Worm (Caenorhabditis elegans): Measurements from ENCODE around the gene fbxa-95.

Gene fbxa-95

DNA sequence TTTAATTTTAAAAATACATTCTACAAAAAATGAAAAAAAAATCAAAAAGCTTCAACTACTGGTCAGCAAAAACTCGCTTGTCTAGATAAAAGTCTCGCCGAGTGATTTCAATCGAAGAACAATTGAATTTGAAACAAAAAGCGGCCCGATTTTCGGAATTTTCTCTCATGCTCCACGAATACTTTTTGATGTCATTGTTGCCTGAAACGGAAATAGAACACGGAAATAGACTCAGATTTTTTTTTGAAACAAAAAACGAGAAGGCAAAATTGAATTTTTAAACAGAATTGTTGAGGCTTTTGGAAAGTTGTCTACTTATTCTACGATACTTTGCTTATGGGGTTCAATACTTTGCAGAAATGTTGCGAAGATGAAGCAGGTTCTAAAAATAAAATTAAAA, 7.8 kb upstream of the fbxa-95 start:
- TF ChIP-seq lin-13 (tag; optimal IDR thresholded peaks at IDR 0.05) (no peak), hlh-1 (tag; optimal IDR thresholded peaks at IDR 0.05) (no peak), cnd-1 (tag; optimal IDR thresholded peaks at IDR 0.05) (no peak), sem-2 (GFP tag; optimal IDR thresholded peaks at IDR 0.05) (no peak), unc-62 (GFP tag; optimal IDR thresholded peaks at IDR 0.05) (no peak), drap-1 (GFP tag; optimal IDR thresholded peaks at IDR 0.05) (no peak), nhr-28 (tag; optimal IDR thresholded peaks at IDR 0.05) (no peak), ceh-43 (GFP tag; optimal IDR thresholded peaks at IDR 0.05) (no peak), nhr-2 (tag; optimal IDR thresholded peaks at IDR 0.05) (no peak), elt-1 (tag; optimal IDR thresholded peaks at IDR 0.05; ENCODE audit: borderline replicate concordance, insufficient read depth) (no peak), bed-3 (GFP tag; optimal IDR thresholded peaks at IDR 0.05) (no peak), snpc-4 (tag; optimal IDR thresholded peaks at IDR 0.05) (no peak), nhr-76 (tag; optimal IDR thresholded peaks at IDR 0.05) (no peak), tbx-8 (GFP tag; optimal IDR thresholded peaks at IDR 0.05) (no peak), ceh-83 (GFP tag; optimal IDR thresholded peaks at IDR 0.05) (no peak), elt-3 (tag; optimal IDR thresholded peaks at IDR 0.05) (no peak), blmp-1 (tag; optimal IDR thresholded peaks at IDR 0.05) (no peak), unc-39 (tag; optimal IDR thresholded peaks at IDR 0.05) (no peak)

DNA sequence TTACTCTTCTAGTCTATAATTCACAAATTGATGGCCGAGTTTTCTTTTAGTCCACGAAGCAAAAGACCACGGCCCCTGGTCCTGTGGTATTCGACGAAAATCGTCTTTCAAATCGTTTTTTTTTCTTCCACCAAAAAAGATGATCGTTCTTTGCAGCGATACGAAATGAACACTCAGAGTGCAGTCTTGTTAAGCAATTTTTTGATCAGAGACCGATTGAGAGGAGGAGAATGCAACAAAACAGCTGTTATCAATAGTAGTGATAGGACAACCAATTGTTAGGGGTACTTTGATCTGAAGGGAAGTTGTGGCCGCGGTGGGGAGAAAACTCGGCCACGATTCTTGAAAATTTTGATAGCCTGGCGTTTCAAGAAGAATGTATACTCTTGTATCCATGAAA, 7.3 kb upstream of the fbxa-95 start:
- no peak for TF ChIP-seq mab-5 (tag; optimal IDR thresholded peaks at IDR 0.05)
- TF ChIP-seq hlh-1 (tag; optimal IDR thresholded peaks at IDR 0.05) = peak; percentile 54

DNA sequence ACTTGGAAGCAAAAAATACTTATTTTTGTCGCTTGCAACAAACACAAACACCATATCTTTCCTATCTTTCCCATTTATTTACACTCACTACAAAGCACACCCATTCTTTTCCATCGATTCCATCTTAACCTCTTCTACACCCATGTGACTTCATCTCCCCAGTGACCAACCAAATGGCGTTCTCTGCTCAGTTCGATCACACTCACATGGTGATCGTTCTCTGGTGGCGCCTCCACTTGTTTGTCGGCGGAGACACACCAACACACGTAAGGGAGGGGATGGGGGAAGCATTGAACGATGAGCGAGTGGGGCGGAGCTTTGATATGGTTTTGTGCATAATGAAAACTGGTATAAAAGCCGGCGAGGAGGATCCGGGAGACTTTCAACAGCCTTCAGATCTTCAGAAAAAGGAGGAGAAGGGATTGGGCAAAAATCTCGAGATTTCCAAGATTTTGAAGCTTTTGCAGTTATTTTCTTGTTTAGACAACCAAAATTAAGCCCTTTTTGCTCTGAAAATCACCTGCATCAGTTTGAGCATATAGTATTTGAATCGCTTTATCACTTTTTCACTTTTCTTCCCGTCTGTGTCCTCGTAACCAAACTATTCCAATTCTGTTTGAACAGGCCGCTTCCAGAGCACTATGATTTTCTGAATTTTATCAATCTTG, 4.6 kb upstream of the fbxa-95 start:
- TF ChIP-seq nhr-2 (tag; optimal IDR thresholded peaks at IDR 0.05) (no peak), hlh-1 (tag; optimal IDR thresholded peaks at IDR 0.05) (peak; percentile 12)

DNA sequence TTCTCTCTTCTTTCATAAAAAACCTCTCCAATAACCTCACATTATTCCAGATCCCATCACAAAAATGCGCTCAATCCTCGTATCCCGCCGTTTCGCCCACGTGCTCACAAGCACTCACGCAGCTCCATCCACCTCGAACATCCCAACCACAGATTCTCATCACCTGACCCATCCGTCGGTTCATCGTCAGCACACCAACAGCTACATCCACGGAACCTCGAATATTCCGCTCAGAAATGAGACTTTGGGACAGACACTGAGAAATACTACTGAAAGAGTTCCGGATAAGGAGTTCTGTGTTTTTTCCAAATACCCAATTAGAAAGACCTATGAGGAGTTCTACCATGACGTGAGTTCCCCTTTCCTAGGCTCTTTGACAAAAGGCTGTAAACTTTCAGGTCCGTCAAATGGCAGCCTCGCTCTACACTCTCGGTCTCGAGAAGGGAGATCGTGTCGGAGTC, 3.9 kb upstream of the fbxa-95 start, which contains the start of gene acs-2:
Gene acs-2, plus strand, starts transcription at position 51 of the 461 bp plus-strand sequence.
- TF ChIP-seq nhr-76 (tag; optimal IDR thresholded peaks at IDR 0.05) = no peak
- TF ChIP-seq ztf-11 (tag; optimal IDR thresholded peaks at IDR 0.05) = no peak
- no peak for TF ChIP-seq elt-3 (tag; optimal IDR thresholded peaks at IDR 0.05)
- no peak for TF ChIP-seq nhr-12 (tag; optimal IDR thresholded peaks at IDR 0.05)
- TF ChIP-seq hlh-1 (tag; optimal IDR thresholded peaks at IDR 0.05) = no peak
- TF ChIP-seq cnd-1 (tag; optimal IDR thresholded peaks at IDR 0.05) = no peak
- no peak for TF ChIP-seq unc-62 (GFP tag; optimal IDR thresholded peaks at IDR 0.05)
- no peak for TF ChIP-seq drap-1 (GFP tag; optimal IDR thresholded peaks at IDR 0.05)
- TF ChIP-seq sptf-1 (tag; optimal IDR thresholded peaks at IDR 0.05) = no peak
- TF ChIP-seq snpc-4 (tag; optimal IDR thresholded peaks at IDR 0.05) = no peak
- no peak for TF ChIP-seq nhr-237 (tag; optimal IDR thresholded peaks at IDR 0.05)
- no peak for TF ChIP-seq ceh-83 (GFP tag; optimal IDR thresholded peaks at IDR 0.05)

DNA sequence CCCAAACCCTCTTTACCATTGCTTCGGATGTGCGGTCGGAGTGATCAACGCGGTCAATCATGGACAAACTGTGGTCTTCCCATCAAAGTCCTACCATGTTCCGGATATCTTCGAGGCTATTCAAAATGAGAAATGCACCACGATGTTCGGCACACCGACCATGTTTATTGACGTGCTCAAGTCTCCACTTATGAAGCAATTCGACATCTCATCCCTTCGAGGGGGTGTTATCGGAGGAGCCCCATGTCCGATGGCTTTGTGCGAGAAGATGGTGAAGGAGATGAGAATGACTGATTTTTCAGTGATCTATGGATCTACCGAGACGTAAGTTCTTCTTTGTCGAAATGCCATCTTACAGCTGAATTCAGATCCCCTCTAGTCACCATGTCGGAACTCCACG, 2.9 kb upstream of the fbxa-95 start:
- TF ChIP-seq unc-39 (tag; optimal IDR thresholded peaks at IDR 0.05) (no peak), cnd-1 (tag; optimal IDR thresholded peaks at IDR 0.05) (no peak), lin-13 (tag; optimal IDR thresholded peaks at IDR 0.05) (no peak), snpc-4 (tag; optimal IDR thresholded peaks at IDR 0.05) (no peak), ceh-43 (GFP tag; optimal IDR thresholded peaks at IDR 0.05) (no peak)

DNA sequence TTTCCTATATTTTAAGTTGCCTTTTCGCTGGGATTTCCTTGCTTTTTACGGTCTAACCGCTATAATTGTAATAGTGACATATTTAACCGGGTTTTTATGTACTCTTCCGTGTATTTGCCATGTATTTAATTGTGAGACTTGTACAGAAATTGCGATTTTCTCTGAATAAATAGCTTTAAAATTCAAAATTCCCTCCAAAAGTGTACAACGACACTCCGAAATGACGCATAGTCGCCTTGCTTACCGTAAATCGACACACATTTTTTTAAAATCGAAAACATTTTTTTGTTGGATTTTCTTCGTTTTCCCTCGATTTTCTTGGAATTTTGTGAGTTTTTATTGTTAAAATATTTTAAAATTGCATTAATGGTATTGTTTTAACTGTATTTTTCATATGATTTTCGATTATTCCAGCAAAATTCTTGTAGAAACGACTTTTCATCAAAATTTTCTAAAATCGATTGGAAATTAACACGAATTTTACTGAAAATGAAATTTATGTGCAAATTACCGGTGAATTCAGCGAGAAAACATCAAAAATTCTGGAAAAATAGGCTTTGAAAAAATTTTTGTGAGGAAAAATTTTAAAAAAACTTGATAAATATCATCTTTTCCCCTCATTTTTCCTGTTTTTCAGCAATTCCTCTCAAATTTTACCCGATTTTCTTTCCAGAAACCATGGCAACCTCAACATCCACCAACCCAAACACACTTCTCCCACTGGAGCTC, 1.4 kb upstream of the fbxa-95 start, which contains the start of gene lsm-5:
Gene lsm-5, plus strand, starts transcription at position 679 of the 729 bp plus-strand sequence.
- TF ChIP-seq mep-1 (tag; optimal IDR thresholded peaks at IDR 0.05) = peak; percentile 34
- no peak for TF ChIP-seq ceh-39 (tag; optimal IDR thresholded peaks at IDR 0.05)
- TF ChIP-seq M03D4.4 (tag; optimal IDR thresholded peaks at IDR 0.05) = no peak

DNA sequence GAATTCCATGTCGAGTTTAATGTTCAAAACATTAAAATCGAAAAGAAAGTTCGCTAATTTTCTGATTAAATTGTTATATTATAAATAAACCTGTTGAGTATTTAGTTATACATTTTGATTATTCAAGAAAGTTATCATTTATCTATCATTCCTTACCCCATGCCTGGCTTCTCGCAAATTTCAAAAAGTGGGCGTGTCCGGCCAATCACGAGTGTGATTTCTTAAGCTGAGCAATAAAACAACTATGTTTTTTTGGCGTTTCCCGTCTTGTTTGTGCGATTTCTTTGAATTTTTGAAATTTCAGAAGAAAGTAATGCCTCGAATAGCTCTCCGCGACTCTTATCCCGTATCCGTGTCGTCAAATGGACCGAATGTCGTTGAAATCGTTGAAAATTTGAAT, 1.3 kb downstream of the fbxa-95 start, which contains the start of gene fbxa-94:
Gene fbxa-94, plus strand, starts transcription at position 301 of the 400 bp plus-strand sequence.
- TF ChIP-seq elt-1 (tag; optimal IDR thresholded peaks at IDR 0.05; ENCODE audit: borderline replicate concordance, insufficient read depth) = no peak
- no peak for TF ChIP-seq nhr-237 (tag; optimal IDR thresholded peaks at IDR 0.05)
- TF ChIP-seq sptf-1 (tag; optimal IDR thresholded peaks at IDR 0.05) = no peak
- TF ChIP-seq nhr-28 (tag; optimal IDR thresholded peaks at IDR 0.05) = no peak
- no peak for TF ChIP-seq lin-32 (GFP tag; optimal IDR thresholded peaks at IDR 0.05)
- no peak for TF ChIP-seq pha-4 (tag; optimal IDR thresholded peaks at IDR 0.05)
- TF ChIP-seq lsy-2 (tag; optimal IDR thresholded peaks at IDR 0.05) = no peak
- no peak for TF ChIP-seq nhr-76 (tag; optimal IDR thresholded peaks at IDR 0.05)
- no peak for TF ChIP-seq mls-2 (tag; optimal IDR thresholded peaks at IDR 0.05)
